Fruit fly (Drosophila melanogaster): Measurements from ENCODE around the gene CG32813.

Gene CG32813

dm6 chrX:1392875-1393274 is 12.2 kb downstream of the CG32813 start, which contains the start of gene Rilpl (continued):
- no peak for TF ChIP-seq CG6276 (GFP tag; optimal IDR thresholded peaks at IDR 0.05)
- no peak for TF ChIP-seq Hr4 (GFP tag; optimal IDR thresholded peaks at IDR 0.05)
- TF ChIP-seq CG6854 (GFP tag; optimal IDR thresholded peaks at IDR 0.05) = peak; percentile 40
- no peak for TF ChIP-seq CG11902 (GFP tag; optimal IDR thresholded peaks at IDR 0.05)
- no peak for TF ChIP-seq CG8632 (GFP tag; optimal IDR thresholded peaks at IDR 0.05)
- peak; percentile 25 for TF ChIP-seq lz (GFP tag; optimal IDR thresholded peaks at IDR 0.05)
- TF ChIP-seq CG15336 (GFP tag; IDR thresholded peaks at IDR 0.05) = no peak

DNA sequence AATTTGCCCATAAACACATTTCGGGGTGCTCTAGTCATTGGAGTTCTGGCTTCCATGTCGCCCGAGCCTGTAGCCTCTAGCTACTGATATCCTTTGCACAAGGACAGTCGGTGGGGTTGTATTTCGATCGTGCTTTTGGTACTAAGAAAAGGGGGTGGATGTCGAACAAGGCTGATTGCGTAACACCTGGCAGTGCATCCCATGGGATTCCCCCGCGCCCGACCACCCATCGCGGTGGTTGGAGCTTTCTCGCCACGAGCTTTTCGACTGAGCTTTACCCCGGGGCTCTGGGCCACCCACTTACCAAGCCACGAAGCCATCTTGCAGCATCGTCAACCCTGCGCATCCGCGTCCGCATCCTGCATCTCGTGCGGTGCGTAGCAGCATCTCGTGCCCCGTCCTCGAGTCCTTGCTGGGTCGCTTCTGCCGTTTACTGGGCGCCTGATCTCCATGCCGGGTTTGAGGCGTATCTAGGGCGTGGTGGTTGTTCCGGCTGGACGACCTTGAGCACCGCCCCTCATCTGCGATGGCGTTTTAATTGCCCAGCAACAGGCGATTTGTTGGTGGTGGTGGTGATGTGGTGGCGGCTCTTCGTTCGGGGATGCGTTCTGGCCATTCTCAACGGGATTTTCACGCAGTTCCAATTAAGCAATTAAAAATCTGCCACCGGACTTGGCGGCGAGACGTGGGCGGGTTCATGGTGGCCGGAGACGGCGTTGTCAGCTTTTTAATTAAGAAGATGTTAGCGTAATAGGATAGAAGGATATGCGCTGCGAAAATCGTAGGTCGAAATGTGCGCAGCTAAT is 17.1 kb downstream of the CG32813 start:
- TF ChIP-seq CG1621 (tag; optimal IDR thresholded peaks at IDR 0.05) (no peak), ss (GFP tag; optimal IDR thresholded peaks at IDR 0.05) (peak in 1 of 2 experiments; percentile 2), Hr39 (GFP tag; optimal IDR thresholded peaks at IDR 0.05) (peak; percentile 18)

DNA sequence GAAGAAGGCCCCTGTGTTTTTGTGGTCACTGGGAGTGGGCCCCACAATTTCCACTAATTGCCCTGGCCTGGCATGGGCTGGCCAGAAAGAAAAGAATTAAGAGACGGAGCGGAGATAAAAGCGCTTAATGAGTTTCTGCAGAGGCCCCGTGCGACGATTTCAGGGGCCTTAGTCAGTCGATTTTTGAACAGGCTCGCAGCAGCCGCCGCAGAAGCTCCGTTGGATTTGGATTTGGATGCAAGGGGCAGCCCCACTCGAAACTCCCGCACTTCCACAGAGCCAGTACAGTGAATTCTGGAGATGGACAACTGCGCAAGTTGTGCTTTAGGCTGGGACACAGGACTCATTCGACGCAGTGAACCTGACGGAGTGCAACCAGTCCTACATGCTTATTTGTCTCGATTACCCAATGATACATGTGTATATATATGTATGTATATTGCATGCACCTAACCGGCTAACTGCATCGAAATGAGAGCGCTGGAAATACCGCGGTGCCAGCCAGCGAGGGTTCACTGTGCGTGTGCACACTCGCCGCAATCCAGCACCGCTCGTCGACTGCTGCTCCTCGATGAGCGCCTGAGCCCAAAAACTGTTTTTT is 17.8 kb downstream of the CG32813 start:
- no peak for TF ChIP-seq CG6854 (GFP tag; optimal IDR thresholded peaks at IDR 0.05)
- TF ChIP-seq Ets96B (tag; optimal IDR thresholded peaks at IDR 0.05) = peak; percentile 69
- TF ChIP-seq fd59A (GFP tag; optimal IDR thresholded peaks at IDR 0.05) = peak; percentile 80
- TF ChIP-seq CG8632 (GFP tag; optimal IDR thresholded peaks at IDR 0.05) = peak; percentile 78
- TF ChIP-seq Sox14 (GFP tag; optimal IDR thresholded peaks at IDR 0.05) = peak; percentile 86
- peak; percentile 51 for TF ChIP-seq CG16779 (tag; optimal IDR thresholded peaks at IDR 0.05)
- TF ChIP-seq cyc (GFP tag; optimal IDR thresholded peaks at IDR 0.05) = peak; percentile 90
- TF ChIP-seq spab (GFP tag; optimal IDR thresholded peaks at IDR 0.05) = peak; percentile 66
- TF ChIP-seq OdsH (GFP tag; optimal IDR thresholded peaks at IDR 0.05) = peak; percentile 83
- no peak for TF ChIP-seq Hr38 (GFP tag; optimal IDR thresholded peaks at IDR 0.05)
- TF ChIP-seq esn (GFP tag; optimal IDR thresholded peaks at IDR 0.05) = peak; percentile 90
- peak; percentile 86 for TF ChIP-seq CG10631 (GFP tag; optimal IDR thresholded peaks at IDR 0.05)
- TF ChIP-seq CG11902 (GFP tag; optimal IDR thresholded peaks at IDR 0.05) = peak; percentile 85
- peak; percentile 82 for TF ChIP-seq CG6163 (GFP tag; IDR thresholded peaks at IDR 0.05)
- TF ChIP-seq CG7368 (GFP tag; optimal IDR thresholded peaks at IDR 0.05) = peak; percentile 76
- TF ChIP-seq CG6792 (GFP tag; optimal IDR thresholded peaks at IDR 0.05) = peak; percentile 89
- TF ChIP-seq Gug (GFP tag; IDR thresholded peaks at IDR 0.05) = peak; percentile 63; the same call in 1 of the 2 replicates
- peak; percentile 90 for TF ChIP-seq CG31627 (GFP tag; optimal IDR thresholded peaks at IDR 0.05)
- peak; percentile 86 for TF ChIP-seq Met (GFP tag; optimal IDR thresholded peaks at IDR 0.05)
- peak; percentile 90 for TF ChIP-seq Hr39 (GFP tag; optimal IDR thresholded peaks at IDR 0.05)
- peak; percentile 94 for TF ChIP-seq Eip78C (GFP tag)
- TF ChIP-seq svp (GFP tag) = peak; percentile 95
- peak; percentile 77 for TF ChIP-seq Hr4 (GFP tag; optimal IDR thresholded peaks at IDR 0.05)
- peak; percentile 66 for TF ChIP-seq CG8119 (GFP tag; IDR thresholded peaks at IDR 0.05)
- peak; percentile 47 for TF ChIP-seq CG9139 (GFP tag; optimal IDR thresholded peaks at IDR 0.05)
- peak; percentile 84 for TF ChIP-seq acj6 (GFP tag; optimal IDR thresholded peaks at IDR 0.05)
- TF ChIP-seq Sox15 (GFP tag; optimal IDR thresholded peaks at IDR 0.05) = peak; percentile 84
- peak; percentile 66; the same call in 1 of the 2 replicates for TF ChIP-seq CG11294 (GFP tag; IDR thresholded peaks at IDR 0.05)
- TF ChIP-seq CG8319 (GFP tag; optimal IDR thresholded peaks at IDR 0.05) = peak; percentile 66
- TF ChIP-seq CG3032 (tag; optimal IDR thresholded peaks at IDR 0.05) = peak; percentile 77
- TF ChIP-seq vri (GFP tag; optimal IDR thresholded peaks at IDR 0.05) = peak; percentile 71
- peak; percentile 73 for TF ChIP-seq CG11762 (GFP tag; optimal IDR thresholded peaks at IDR 0.05; ENCODE audit: insufficient read depth)
- TF ChIP-seq CG6808 (GFP tag; optimal IDR thresholded peaks at IDR 0.05) = peak; percentile 77
- no peak for TF ChIP-seq Blimp-1 (GFP tag; optimal IDR thresholded peaks at IDR 0.05)
- peak; percentile 85 for TF ChIP-seq Eip75B (GFP tag; optimal IDR thresholded peaks at IDR 0.05)
- peak; percentile 79 for TF ChIP-seq eg (GFP tag; IDR thresholded peaks at IDR 0.05)
- peak; percentile 61 for TF ChIP-seq net (GFP tag; optimal IDR thresholded peaks at IDR 0.05)
- TF ChIP-seq CG32006 (GFP tag; optimal IDR thresholded peaks at IDR 0.05) = peak; percentile 86
- TF ChIP-seq fd85E (GFP tag; optimal IDR thresholded peaks at IDR 0.05) = peak; percentile 17
- TF ChIP-seq Eip93F (GFP tag; optimal IDR thresholded peaks at IDR 0.05) = peak; percentile 67
